Worm (Caenorhabditis elegans) whole organism, L2 larva: ENCODE data around the gene math-28.

ENCODE experiments used
- ceh-82 ChIP-seq: fragments of 150-350 bp; optimal IDR thresholded peaks from 2 replicates; lab custom pipeline; 2014; ENCODE audit warnings: missing biosample characterization, missing genetic modification characterization
- nhr-11 ChIP-seq: fragments of 150-350 bp; optimal IDR thresholded peaks from 2 replicates; lab custom pipeline; 2014; ENCODE audit warnings: missing biosample characterization, missing genetic modification characterization
- ztf-11 ChIP-seq: sonication (generic microtip); optimal IDR thresholded peaks from 2 replicates; lab custom pipeline; 2017; ENCODE audit warnings: missing biosample characterization, missing genetic modification characterization

DNA sequence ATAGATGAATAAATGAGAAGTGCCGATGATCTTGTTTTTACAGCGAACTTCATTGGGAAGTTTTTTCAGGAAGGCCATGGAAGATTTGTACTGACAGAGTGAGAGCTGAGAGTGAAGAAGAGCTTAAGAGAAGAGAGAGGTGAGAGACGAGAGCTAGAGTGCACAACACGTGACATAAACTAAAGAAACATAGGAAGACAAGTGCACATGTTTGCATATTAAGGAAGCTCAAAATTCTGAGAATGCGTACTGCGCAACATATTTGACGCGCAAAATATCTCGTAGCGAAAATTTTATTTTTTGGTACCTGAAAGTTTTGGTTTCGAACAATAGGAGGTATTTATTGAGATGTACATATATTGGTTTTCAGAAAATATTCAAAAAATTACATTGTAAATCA, 45.0 kb downstream of the math-28 start, which contains the start of gene C08F1.8:
- TF ChIP-seq ceh-82 (tag; lab: Kevin White, UChicago) (no peak), nhr-11 (no peak), ztf-11 (tag; lab: Kevin White, UChicago) (no peak)
